Worm (Caenorhabditis elegans) whole organism, young adult: ENCODE measurements around the gene K10D6.3.

Experiments used
- C06A6.2 ChIP-seq: fragments of 200-800 bp; sonication (Bioruptor generic); conservative IDR thresholded peaks from 2 replicates; pipeline ENCODE4 v1.3.6; 2022; ENCODE audit warnings: missing genetic modification characterization, missing compliant biosample characterization
- D2030.7 ChIP-seq: fragments of 200-800 bp; sonication (Bioruptor generic); IDR thresholded peaks from 2 replicates; pipeline ENCODE4 v1.3.6; 2022; ENCODE audit warnings: missing genetic modification reagents, missing genetic modification characterization, missing compliant biosample characterization
- F10E7.11 ChIP-seq: sonication (generic microtip); optimal IDR thresholded peaks from 2 replicates; lab custom pipeline; 2017; ENCODE audit warnings: mild to moderate bottlenecking, missing genetic modification characterization, moderate library complexity, missing compliant biosample characterization
- F39B2.1 ChIP-seq: fragments of 200-800 bp; sonication (Bioruptor generic); IDR thresholded peaks from 2 replicates; pipeline ENCODE4 v1.3.6; 2022; ENCODE audit warnings: missing genetic modification reagents, missing genetic modification characterization, missing compliant biosample characterization
- K12H6.12 ChIP-seq: fragments of 200-800 bp; sonication (Bioruptor generic); optimal IDR thresholded peaks from 2 replicates; lab custom pipeline; 2018; ENCODE audit warnings: mild to moderate bottlenecking, missing genetic modification characterization, missing compliant biosample characterization
- Y53F4B.3 ChIP-seq: fragments of 200-800 bp; sonication (Bioruptor generic); IDR thresholded peaks from 2 replicates; pipeline ENCODE4 v1.3.6; 2022; ENCODE audit warnings: missing genetic modification reagents, missing genetic modification characterization, missing compliant biosample characterization
- Y95B8A.8 ChIP-seq: fragments of 200-800 bp; sonication (Bioruptor generic); IDR thresholded peaks from 2 replicates; pipeline ENCODE4 v1.3.6; 2022; ENCODE audit warnings: missing genetic modification reagents, missing genetic modification characterization, missing compliant biosample characterization
- ZK185.1 ChIP-seq: sonication (generic microtip); optimal IDR thresholded peaks from 2 replicates; lab custom pipeline; 2016; ENCODE audit warnings: mild to moderate bottlenecking, missing genetic modification characterization, missing compliant biosample characterization; ENCODE audit not compliant: poor library complexity, severe bottlenecking
- ama-1 ChIP-seq, 3 experiments: fragments of 150-350 bp in 1 of 3; sonication (generic microtip) in 2 of 3; optimal IDR thresholded peaks; 2 replicates each; lab custom pipeline; 2014 to 2018; ENCODE audit warnings: missing biosample characterization in 2 of 3, missing genetic modification characterization in 2 of 3, missing genetic modification reagents in 2 of 3
- aptf-3 ChIP-seq: fragments of 200-800 bp; sonication (Bioruptor generic); IDR thresholded peaks from 2 replicates; pipeline ENCODE4 v1.3.6; 2022; ENCODE audit warnings: missing genetic modification characterization, missing compliant biosample characterization
- atf-7 ChIP-seq: sonication (generic microtip); optimal IDR thresholded peaks from 2 replicates; lab custom pipeline; 2017; ENCODE audit warnings: mild to moderate bottlenecking, missing genetic modification characterization, missing compliant biosample characterization
- attf-6 ChIP-seq: fragments of 200-800 bp; sonication (Bioruptor generic); IDR thresholded peaks from 2 replicates; pipeline ENCODE4 v1.3.6; 2022; ENCODE audit warnings: missing genetic modification reagents, missing genetic modification characterization, missing compliant biosample characterization
- bed-1 ChIP-seq: fragments of 200-800 bp; sonication (Bioruptor generic); IDR thresholded peaks from 2 replicates; pipeline ENCODE4 v1.3.6; 2022; ENCODE audit warnings: missing genetic modification reagents, missing genetic modification characterization, missing compliant biosample characterization
- bed-2 ChIP-seq: fragments of 200-800 bp; sonication (Bioruptor generic); IDR thresholded peaks from 2 replicates; pipeline ENCODE4 v1.3.6; 2022; ENCODE audit warnings: missing genetic modification reagents, missing genetic modification characterization, missing compliant biosample characterization
- ceh-100 ChIP-seq: fragments of 200-800 bp; sonication (Bioruptor generic); IDR thresholded peaks from 2 replicates; pipeline ENCODE4 v1.3.6; 2022; ENCODE audit warnings: missing genetic modification reagents, missing genetic modification characterization, missing compliant biosample characterization
- ceh-79 ChIP-seq: sonication (generic microtip); optimal IDR thresholded peaks from 2 replicates; lab custom pipeline; 2017; ENCODE audit warnings: mild to moderate bottlenecking, missing genetic modification characterization, missing compliant biosample characterization
- chd-7 ChIP-seq: sonication (generic microtip); optimal IDR thresholded peaks from 2 replicates; lab custom pipeline; 2016; ENCODE audit warnings: mild to moderate bottlenecking, missing genetic modification characterization, moderate library complexity, missing compliant biosample characterization
- dpl-1 ChIP-seq: fragments of 150-350 bp; optimal IDR thresholded peaks from 2 replicates; lab custom pipeline; 2014; ENCODE audit warnings: missing biosample characterization, missing genetic modification reagents, missing genetic modification characterization
- efl-1 ChIP-seq: fragments of 150-350 bp; optimal IDR thresholded peaks from 2 replicates; lab custom pipeline; 2014; ENCODE audit warnings: missing biosample characterization, missing genetic modification reagents, missing genetic modification characterization
- egl-18 ChIP-seq: fragments of 200-800 bp; sonication (Bioruptor generic); IDR thresholded peaks from 2 replicates; pipeline ENCODE4 v1.3.6; 2022; ENCODE audit warnings: missing genetic modification reagents, missing genetic modification characterization, missing compliant biosample characterization
- egl-44 ChIP-seq: fragments of 200-800 bp; sonication (Bioruptor generic); IDR thresholded peaks from 2 replicates; pipeline ENCODE4 v1.3.6; 2022; ENCODE audit warnings: missing genetic modification reagents, missing genetic modification characterization, missing compliant biosample characterization
- ekl-4 ChIP-seq: fragments of 200-800 bp; sonication (Bioruptor generic); IDR thresholded peaks from 2 replicates; pipeline ENCODE4 v1.3.6; 2022; ENCODE audit warnings: missing genetic modification reagents, missing genetic modification characterization, missing compliant biosample characterization
- fkh-3 ChIP-seq: sonication (generic microtip); optimal IDR thresholded peaks from 2 replicates; lab custom pipeline; 2016; ENCODE audit warnings: mild to moderate bottlenecking, missing genetic modification characterization, missing compliant biosample characterization
- hrde-1 ChIP-seq: sonication (generic microtip); optimal IDR thresholded peaks from 2 replicates; lab custom pipeline; 2016; ENCODE audit warnings: missing genetic modification characterization, mild to moderate bottlenecking, missing compliant biosample characterization, moderate library complexity, missing genotype, missing genetic modification reagents, borderline replicate concordance
- let-526 ChIP-seq: fragments of 200-800 bp; sonication (Bioruptor generic); IDR thresholded peaks from 2 replicates; pipeline ENCODE4 v1.3.6; 2022; ENCODE audit warnings: missing genetic modification reagents, missing genetic modification characterization, missing compliant biosample characterization
- let-607 ChIP-seq, 2 experiments: fragments of 200-800 bp in 1 of 2; sonication (Bioruptor generic) in 1 of 2; sonication (generic microtip) in 1 of 2; optimal IDR thresholded peaks; 2 replicates each; lab custom pipeline; 2016 to 2018; ENCODE audit warnings: mild to moderate bottlenecking in 2 of 2, missing compliant biosample characterization in 2 of 2, missing genetic modification characterization in 2 of 2, moderate library complexity in 2 of 2, missing genotype in 1 of 2
- lin-26 ChIP-seq: fragments of 200-800 bp; sonication (Bioruptor generic); IDR thresholded peaks from 2 replicates; pipeline ENCODE4 v1.3.6; 2022; ENCODE audit warnings: missing genetic modification reagents, missing genetic modification characterization, missing compliant biosample characterization
- lin-35 ChIP-seq, 3 experiments: fragments of 150-350 bp in 2 of 3; sonication (generic microtip) in 1 of 3; optimal IDR thresholded peaks; 2 replicates each; lab custom pipeline; 2014 to 2018; ENCODE audit warnings: missing biosample characterization in 3 of 3, missing genetic modification characterization in 3 of 3, missing genetic modification reagents in 3 of 3
- lsl-1 ChIP-seq: fragments of 200-800 bp; sonication (Bioruptor generic); optimal IDR thresholded peaks from 2 replicates; lab custom pipeline; 2018; ENCODE audit warnings: mild to moderate bottlenecking, missing genetic modification characterization, moderate library complexity, missing compliant biosample characterization
- madf-10 ChIP-seq: sonication (generic microtip); optimal IDR thresholded peaks from 2 replicates; lab custom pipeline; 2016; ENCODE audit warnings: mild to moderate bottlenecking, missing genetic modification characterization, missing compliant biosample characterization
- madf-8 ChIP-seq: fragments of 200-800 bp; sonication (Bioruptor generic); conservative IDR thresholded peaks from 2 replicates; pipeline ENCODE4 v1.3.6; 2022; ENCODE audit warnings: missing genetic modification reagents, missing genetic modification characterization, missing compliant biosample characterization
- mel-28 ChIP-seq: sonication (generic microtip); optimal IDR thresholded peaks from 2 replicates; lab custom pipeline; 2016; ENCODE audit warnings: borderline replicate concordance, mild to moderate bottlenecking, missing genetic modification characterization, missing compliant biosample characterization
- nfya-2 ChIP-seq: fragments of 200-800 bp; sonication (Bioruptor generic); IDR thresholded peaks from 2 replicates; pipeline ENCODE4 v1.3.6; 2022; ENCODE audit warnings: missing genetic modification reagents, missing genetic modification characterization, missing compliant biosample characterization
- nhr-120 ChIP-seq: fragments of 200-800 bp; sonication (Bioruptor generic); IDR thresholded peaks from 2 replicates; pipeline ENCODE4 v1.3.6; 2022; ENCODE audit warnings: missing genetic modification characterization, missing compliant biosample characterization
- nhr-179 ChIP-seq: sonication (generic microtip); optimal IDR thresholded peaks from 2 replicates; lab custom pipeline; 2016; ENCODE audit warnings: mild to moderate bottlenecking, missing genetic modification characterization, missing compliant biosample characterization
- nhr-27 ChIP-seq: fragments of 200-800 bp; sonication (Bioruptor generic); optimal IDR thresholded peaks from 2 replicates; lab custom pipeline; 2018; ENCODE audit warnings: mild to moderate bottlenecking, missing genetic modification characterization, moderate library complexity, missing compliant biosample characterization
- nhr-90 ChIP-seq: sonication (generic microtip); optimal IDR thresholded peaks from 2 replicates; lab custom pipeline; 2016; ENCODE audit warnings: missing genotype, mild to moderate bottlenecking, missing genetic modification characterization, missing compliant biosample characterization
- sea-2 ChIP-seq: fragments of 200-800 bp; sonication (Bioruptor generic); IDR thresholded peaks from 2 replicates; pipeline ENCODE4 v1.3.6; 2022; ENCODE audit warnings: missing genetic modification characterization, missing compliant biosample characterization
- snpc-1.3 ChIP-seq: sonication (generic microtip); optimal IDR thresholded peaks from 2 replicates; lab custom pipeline; 2017; ENCODE audit warnings: missing genetic modification characterization, mild to moderate bottlenecking, missing compliant biosample characterization, antibody characterized with exemption, moderate library complexity, missing genotype, missing genetic modification reagents; ENCODE audit not compliant: insufficient read depth
- snpc-4 ChIP-seq, 5 experiments: fragments of 150-350 bp in 1 of 5; sonication (generic microtip) in 4 of 5; optimal IDR thresholded peaks; 2 replicates each; lab custom pipeline; 2014 to 2018; ENCODE audit warnings: missing genetic modification characterization in 5 of 5, missing biosample characterization in 3 of 5, antibody characterized with exemption in 2 of 5, mild to moderate bottlenecking in 2 of 5, missing compliant biosample characterization in 2 of 5, missing genotype in 2 of 5, moderate library complexity in 2 of 5, missing genetic modification reagents in 1 of 5
- tbp1 ChIP-seq: fragments of 200-800 bp; sonication (Bioruptor generic); optimal IDR thresholded peaks from 2 replicates; lab custom pipeline; 2018; ENCODE audit warnings: mild to moderate bottlenecking, missing genetic modification characterization, missing compliant biosample characterization
- tlf-1 ChIP-seq: fragments of 200-800 bp; sonication (Bioruptor generic); optimal IDR thresholded peaks from 2 replicates; lab custom pipeline; 2018; ENCODE audit warnings: mild to moderate bottlenecking, missing genetic modification characterization, missing compliant biosample characterization
- ztf-18 ChIP-seq: sonication (generic microtip); optimal IDR thresholded peaks from 2 replicates; lab custom pipeline; 2016; ENCODE audit warnings: missing genotype, mild to moderate bottlenecking, missing genetic modification characterization, missing compliant biosample characterization
- ztf-22 ChIP-seq: fragments of 200-800 bp; sonication (Bioruptor generic); optimal IDR thresholded peaks from 2 replicates; lab custom pipeline; 2018; ENCODE audit warnings: mild to moderate bottlenecking, missing genetic modification characterization, moderate library complexity, missing compliant biosample characterization
- ztf-25 ChIP-seq: fragments of 200-800 bp; sonication (Bioruptor generic); IDR thresholded peaks from 2 replicates; pipeline ENCODE4 v1.3.6; 2022; ENCODE audit warnings: missing genetic modification reagents, missing genetic modification characterization, missing compliant biosample characterization
- ztf-3 ChIP-seq: fragments of 200-800 bp; sonication (Bioruptor generic); optimal IDR thresholded peaks from 2 replicates; lab custom pipeline; 2018; ENCODE audit warnings: mild to moderate bottlenecking, missing genetic modification characterization, missing compliant biosample characterization

K10D6.3 gene

DNA sequence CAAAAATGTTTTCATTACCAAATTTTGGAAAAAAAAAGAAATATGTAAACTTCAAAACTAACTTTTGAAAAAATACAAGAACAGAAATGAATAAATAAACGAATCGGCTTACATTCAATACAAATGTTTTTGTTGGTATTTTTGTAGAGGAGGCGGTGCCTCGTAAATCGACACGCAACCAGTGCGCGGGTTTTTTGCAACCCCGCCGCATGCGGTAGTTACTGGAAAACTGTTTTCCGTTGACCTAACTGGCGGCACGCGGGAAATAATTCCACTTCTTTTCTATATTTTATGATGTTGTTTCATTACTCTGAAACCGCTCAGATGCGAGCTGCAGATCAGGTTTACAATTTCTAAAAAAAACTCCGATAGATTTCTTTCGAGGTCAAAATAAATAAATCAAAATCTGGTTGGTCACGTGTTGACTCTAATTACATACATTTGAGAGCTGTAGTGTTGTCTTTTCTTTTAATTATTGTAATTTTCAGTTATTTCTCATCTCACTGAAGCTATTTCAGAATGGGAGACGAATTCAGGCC lies 38.8 kb downstream of the K10D6.3 start, which contains the start of the genes dvc-1 and ima-1 (continued):
- TF ChIP-seq ZK185.1 (no peak), let-526 (0 out of 2 replicates have a peak, but pooled peaks have one; percentile 23), bed-1 (no peak), hrde-1 (tag; lab: Kevin White, UChicago) (peak; percentile 35), Y53F4B.3 (no peak), nhr-27 (no peak), chd-7 (no peak), madf-8 (GFP tag; lab: Robert Waterston, UW) (peak; percentile 93), ama-1 (optimal IDR thresholded peaks at IDR 0.05; lab: Kevin White, UChicago) (no peak), ama-1 (GFP tag; optimal IDR thresholded peaks at IDR 0.05; lab: Kevin White, UChicago) (no peak), lin-35 (GFP tag; optimal IDR thresholded peaks at IDR 0.05; lab: Kevin White, UChicago) (peak; percentile 8 to 59 (median 43)), egl-18 (GFP tag; lab: Robert Waterston, UW) (no peak), Y95B8A.8 (peak; percentile 81), ceh-79 (no peak), nhr-120 (GFP tag; lab: Robert Waterston, UW) (no peak), madf-10 (tag; lab: Kevin White, UChicago) (no peak), C06A6.2 (no peak), let-607 (tag; optimal IDR thresholded peaks at IDR 0.05; lab: Kevin White, UChicago) (no peak), D2030.7 (GFP tag; lab: Robert Waterston, UW) (peak; percentile 91), aptf-3 (GFP tag; lab: Robert Waterston, UW) (no peak), attf-6 (GFP tag; lab: Robert Waterston, UW) (peak; percentile 51; the same call in 1 of the 2 replicates), ztf-22 (GFP tag; lab: Kevin White, UChicago) (no peak), dpl-1 (GFP tag; lab: Kevin White, UChicago) (peak; percentile 88), efl-1 (GFP tag; lab: Kevin White, UChicago) (peak; percentile 99), lin-26 (GFP tag; lab: Robert Waterston, UW) (peak; percentile 78), lsl-1 (GFP tag; lab: Kevin White, UChicago) (peak; percentile 81), tbp1 (peak; percentile 63), ztf-25 (GFP tag; lab: Robert Waterston, UW) (peak; percentile 86), bed-2 (GFP tag; lab: Robert Waterston, UW) (0 out of 2 replicates have a peak, but pooled peaks have one; percentile 62), sea-2 (no peak), K12H6.12 (peak; percentile 32), egl-44 (GFP tag; lab: Robert Waterston, UW) (no peak), ztf-3 (GFP tag; lab: Kevin White, UChicago) (no peak), mel-28 (tag; lab: Kevin White, UChicago) (no peak), tlf-1 (peak; percentile 89), nfya-2 (GFP tag; lab: Robert Waterston, UW) (no peak), fkh-3 (no peak), nhr-179 (tag; lab: Kevin White, UChicago) (no peak), snpc-4 (GFP tag; optimal IDR thresholded peaks at IDR 0.05; lab: Kevin White, UChicago) (peak; percentile 45), snpc-4 (tag; optimal IDR thresholded peaks at IDR 0.05; lab: Kevin White, UChicago) (peak; percentile 38 to 79 (median 64)), F39B2.1 (GFP tag; lab: Robert Waterston, UW) (peak; percentile 67; the same call in 1 of the 2 replicates), atf-7 (tag; lab: Kevin White, UChicago) (no peak), F10E7.11 (no peak), snpc-1.3 (tag; lab: Kevin White, UChicago) (no peak), ceh-100 (peak; percentile 86), nhr-90 (no peak), ekl-4 (GFP tag; lab: Robert Waterston, UW) (peak; percentile 84), ztf-18 (tag; lab: Kevin White, UChicago) (peak; percentile 67)
